Worm (Caenorhabditis elegans) whole organism, L4 larva: ENCODE data around the gene Y43B11AL.1.

Source experiments
- Y5F2A.4 ChIP-seq: fragments of 200-800 bp; sonication (Bioruptor generic); optimal IDR thresholded peaks from 2 replicates; lab custom pipeline; 2018; ENCODE audit warnings: mild to moderate bottlenecking, missing genetic modification characterization, missing compliant biosample characterization
- Y75B8A.6 ChIP-seq: fragments of 200-800 bp; sonication (Bioruptor generic); IDR thresholded peaks from 2 replicates; pipeline ENCODE4 v1.3.6; 2022; ENCODE audit warnings: missing genetic modification reagents, missing genetic modification characterization, missing compliant biosample characterization
- aha-1 ChIP-seq: fragments of 150-350 bp; peaks from one replicate; lab custom pipeline; 2014; ENCODE audit warnings: missing biosample characterization, missing genetic modification characterization
- aly-2 ChIP-seq: sonication (generic microtip); optimal IDR thresholded peaks from 2 replicates; lab custom pipeline; 2018; ENCODE audit warnings: missing biosample characterization, missing genetic modification characterization
- ceh-28 ChIP-seq: fragments of 150-350 bp; optimal IDR thresholded peaks from 2 replicates; lab custom pipeline; 2014; ENCODE audit warnings: missing biosample characterization, missing genetic modification reagents, missing genetic modification characterization
- ceh-32 ChIP-seq: sonication (generic microtip); optimal IDR thresholded peaks from 2 replicates; lab custom pipeline; 2016; ENCODE audit warnings: mild to moderate bottlenecking, missing genetic modification characterization, missing compliant biosample characterization; ENCODE audit not compliant: poor library complexity
- ceh-44 ChIP-seq: fragments of 200-800 bp; sonication (Bioruptor generic); IDR thresholded peaks from 2 replicates; pipeline ENCODE4 v1.3.6; 2022; ENCODE audit warnings: missing genetic modification reagents, missing genetic modification characterization, missing compliant biosample characterization
- cey-2 ChIP-seq: sonication (generic microtip); optimal IDR thresholded peaks from 3 replicates; lab custom pipeline; 2017; ENCODE audit warnings: missing genetic modification characterization, mild to moderate bottlenecking, missing compliant biosample characterization, antibody characterized with exemption, borderline replicate concordance; ENCODE audit not compliant: insufficient read depth
- ctbp-1 ChIP-seq: fragments of 200-800 bp; sonication (Bioruptor generic); IDR thresholded peaks from 2 replicates; pipeline ENCODE4 v1.3.6; 2022; ENCODE audit warnings: missing genetic modification reagents, missing genetic modification characterization, missing compliant biosample characterization
- daf-16 ChIP-seq, 3 experiments: sonication (generic microtip); optimal IDR thresholded peaks; 2 replicates each; lab custom pipeline; 2016 to 2017; ENCODE audit warnings: missing genetic modification characterization in 3 of 3, missing genetic modification reagents in 3 of 3, mild to moderate bottlenecking in 2 of 3, missing compliant biosample characterization in 2 of 3, missing biosample characterization in 1 of 3, moderate library complexity in 1 of 3
- dmd-6 ChIP-seq: fragments of 200-800 bp; sonication (Bioruptor generic); IDR thresholded peaks from 2 replicates; pipeline ENCODE4 v1.3.6; 2022; ENCODE audit warnings: missing genetic modification reagents, missing genetic modification characterization, missing compliant biosample characterization
- dpl-1 ChIP-seq: fragments of 150-350 bp; optimal IDR thresholded peaks from 2 replicates; lab custom pipeline; 2014; ENCODE audit warnings: missing biosample characterization, missing genetic modification reagents, missing genetic modification characterization
- duxl-1 ChIP-seq: sonication (generic microtip); optimal IDR thresholded peaks from 2 replicates; lab custom pipeline; 2016; ENCODE audit warnings: mild to moderate bottlenecking, missing genetic modification characterization, moderate library complexity, missing compliant biosample characterization; ENCODE audit not compliant: poor library complexity
- dve-1 ChIP-seq: sonication (generic microtip); optimal IDR thresholded peaks from 2 replicates; lab custom pipeline; 2017; ENCODE audit warnings: antibody characterized with exemption, mild to moderate bottlenecking, missing genetic modification characterization, missing compliant biosample characterization; ENCODE audit not compliant: insufficient read depth
- egl-43 ChIP-seq: fragments of 200-800 bp; sonication (Bioruptor generic); IDR thresholded peaks from 2 replicates; pipeline ENCODE4 v1.3.6; 2022; ENCODE audit warnings: missing genetic modification reagents, missing genetic modification characterization, missing compliant biosample characterization
- hlh-11 ChIP-seq: fragments of 200-800 bp; sonication (Bioruptor generic); optimal IDR thresholded peaks from 2 replicates; lab custom pipeline; 2018; ENCODE audit warnings: mild to moderate bottlenecking, missing genetic modification characterization, missing compliant biosample characterization
- hlh-30 ChIP-seq: sonication (generic microtip); optimal IDR thresholded peaks from 2 replicates; lab custom pipeline; 2017; ENCODE audit warnings: antibody characterized with exemption, mild to moderate bottlenecking, missing genetic modification characterization, missing compliant biosample characterization; ENCODE audit not compliant: insufficient read depth
- hmg-1.1 ChIP-seq: fragments of 200-800 bp; sonication (Bioruptor generic); IDR thresholded peaks from 2 replicates; pipeline ENCODE4 v1.3.6; 2022; ENCODE audit warnings: missing genetic modification reagents, missing genetic modification characterization, missing compliant biosample characterization
- lin-29 ChIP-seq: fragments of 200-800 bp; sonication (Bioruptor generic); IDR thresholded peaks from 2 replicates; pipeline ENCODE4 v1.3.6; 2022; ENCODE audit warnings: missing genetic modification reagents, missing genetic modification characterization, missing compliant biosample characterization
- lir-3 ChIP-seq: sonication (generic microtip); optimal IDR thresholded peaks from 2 replicates; lab custom pipeline; 2016; ENCODE audit warnings: mild to moderate bottlenecking, missing genetic modification characterization, missing compliant biosample characterization
- madf-5 ChIP-seq, 2 experiments: fragments of 200-800 bp; sonication (Bioruptor generic); IDR thresholded peaks; 2 replicates each; pipeline ENCODE4 v1.3.6; 2022; ENCODE audit warnings: missing compliant biosample characterization in 2 of 2, missing genetic modification characterization in 2 of 2
- madf-9 ChIP-seq: fragments of 200-800 bp; sonication (Bioruptor generic); conservative IDR thresholded peaks from 2 replicates; pipeline ENCODE4 v1.3.6; 2022; ENCODE audit warnings: missing genetic modification reagents, missing genetic modification characterization, missing compliant biosample characterization
- mdt-29 ChIP-seq: fragments of 200-800 bp; sonication (Bioruptor generic); IDR thresholded peaks from 2 replicates; pipeline ENCODE4 v1.3.6; 2022; ENCODE audit warnings: missing genetic modification reagents, missing genetic modification characterization, missing compliant biosample characterization
- mxl-3 ChIP-seq: fragments of 200-800 bp; sonication (Bioruptor generic); optimal IDR thresholded peaks from 2 replicates; lab custom pipeline; 2018; ENCODE audit warnings: mild to moderate bottlenecking, missing genetic modification characterization, missing compliant biosample characterization
- nhr-25 ChIP-seq: sonication (generic microtip); optimal IDR thresholded peaks from 2 replicates; lab custom pipeline; 2017; ENCODE audit warnings: missing genetic modification characterization, mild to moderate bottlenecking, missing compliant biosample characterization, antibody characterized with exemption, moderate library complexity, borderline replicate concordance; ENCODE audit not compliant: insufficient read depth
- nhr-28 ChIP-seq: fragments of 150-350 bp; optimal IDR thresholded peaks from 2 replicates; lab custom pipeline; 2014; ENCODE audit warnings: missing biosample characterization, missing genetic modification characterization
- nhr-48 ChIP-seq: sonication (generic microtip); optimal IDR thresholded peaks from 2 replicates; lab custom pipeline; 2016; ENCODE audit warnings: mild to moderate bottlenecking, missing genetic modification characterization, missing compliant biosample characterization
- nhr-77 ChIP-seq: fragments of 150-350 bp; optimal IDR thresholded peaks from 2 replicates; lab custom pipeline; 2014; ENCODE audit warnings: missing biosample characterization, missing genetic modification characterization
- pha-4 ChIP-seq, 2 experiments: fragments of 150-350 bp in 1 of 2; fragments of 200-800 bp in 1 of 2; sonication (Bioruptor generic) in 1 of 2; IDR thresholded peaks in 1 of 2; optimal IDR thresholded peaks in 1 of 2; 2 replicates each; pipeline versions ENCODE4 v1.3.6 to Lab custom; 2014 to 2022; ENCODE audit warnings: missing genetic modification characterization in 2 of 2, missing genetic modification reagents in 2 of 2, missing biosample characterization in 1 of 2, missing compliant biosample characterization in 1 of 2
- php-3 ChIP-seq: fragments of 200-800 bp; sonication (Bioruptor generic); IDR thresholded peaks from 2 replicates; pipeline ENCODE4 v1.3.6; 2022; ENCODE audit warnings: missing genetic modification reagents, missing genetic modification characterization, missing compliant biosample characterization
- spr-3 ChIP-seq: fragments of 200-800 bp; sonication (Bioruptor generic); optimal IDR thresholded peaks from 2 replicates; lab custom pipeline; 2018; ENCODE audit warnings: mild to moderate bottlenecking, missing genetic modification characterization, missing compliant biosample characterization
- unc-130 ChIP-seq: sonication (generic microtip); optimal IDR thresholded peaks from 2 replicates; lab custom pipeline; 2016; ENCODE audit warnings: missing genetic modification reagents, missing genetic modification characterization, missing compliant biosample characterization
- unc-39 ChIP-seq: sonication (generic microtip); optimal IDR thresholded peaks from 2 replicates; lab custom pipeline; 2017; ENCODE audit warnings: missing biosample characterization, missing genetic modification characterization
- unc-62 ChIP-seq, 3 experiments: fragments of 150-350 bp in 1 of 3; sonication (generic microtip); optimal IDR thresholded peaks in 2 of 3; peaks in 1 of 3; 1 replicate in 1 of 3; 2 replicates in 2 of 3; lab custom pipeline; 2014 to 2017; ENCODE audit warnings: missing biosample characterization in 3 of 3, missing genetic modification characterization in 3 of 3, missing genetic modification reagents in 3 of 3, missing genotype in 1 of 3
- zfp-3 ChIP-seq: fragments of 200-800 bp; sonication (Bioruptor generic); conservative IDR thresholded peaks from 2 replicates; pipeline ENCODE4 v1.3.6; 2022; ENCODE audit warnings: missing genetic modification reagents, missing genetic modification characterization, missing compliant biosample characterization

The Y43B11AL.1 gene

DNA sequence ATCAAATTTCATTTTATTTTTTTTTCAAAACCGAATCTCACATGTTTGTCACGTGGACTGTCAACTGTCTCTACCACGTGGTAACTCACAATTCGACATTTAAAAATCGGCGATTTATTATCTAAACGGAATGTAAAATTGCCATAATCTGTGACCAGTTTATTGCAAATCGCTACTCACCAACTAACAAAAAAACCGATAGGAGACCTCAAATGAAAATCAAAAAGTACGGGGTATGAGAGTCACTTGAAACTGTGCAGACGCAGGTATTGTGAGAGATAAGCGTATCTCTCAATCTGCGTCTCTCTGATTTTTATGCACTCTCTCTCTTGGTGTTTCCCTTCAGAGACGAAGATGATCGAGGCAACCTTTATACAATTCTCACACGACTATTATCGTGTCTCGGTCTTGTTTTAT, 17.4 kb upstream of the Y43B11AL.1 start (continued):
- TF ChIP-seq unc-130 (no peak), lir-3 (tag; lab: Kevin White, UChicago) (no peak), lin-29 (GFP tag; lab: Robert Waterston, UW) (no peak)
- TF ChIP-seq, all 104 proteins: peak for 42

DNA sequence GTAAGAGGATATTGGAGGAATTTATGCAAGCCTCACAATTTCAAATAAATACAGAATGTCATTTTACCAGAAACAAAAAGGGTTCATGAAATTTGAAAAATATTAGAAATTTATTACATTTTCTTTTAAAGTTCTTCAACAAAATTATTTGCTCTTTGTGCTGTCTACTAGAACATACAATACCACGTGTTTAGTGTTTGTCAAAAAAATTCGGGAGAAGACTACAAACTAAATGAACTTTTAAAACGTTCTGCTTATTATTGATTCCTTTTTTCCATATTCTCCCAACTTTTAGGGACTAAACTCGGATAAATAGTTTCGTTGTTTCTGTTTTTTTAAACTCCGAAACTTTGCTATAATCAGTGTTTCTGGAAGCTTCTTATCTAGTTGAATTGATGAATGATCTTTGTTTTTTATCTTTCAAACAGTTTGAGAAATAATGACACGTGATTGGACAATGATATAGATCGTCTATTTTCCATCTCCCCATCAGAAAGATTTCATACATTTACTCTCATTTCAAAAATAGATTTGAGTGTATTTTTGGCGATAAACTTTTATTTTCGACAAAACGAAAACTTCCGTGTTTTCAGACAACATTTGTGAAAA, 16.4 kb upstream of the Y43B11AL.1 start:
- no peak for TF ChIP-seq ceh-28
- TF ChIP-seq nhr-48 (tag; lab: Kevin White, UChicago): peak; percentile 15
- TF ChIP-seq nhr-25 (tag; lab: Kevin White, UChicago): no peak
- peak; percentile 66 for TF ChIP-seq hlh-11
- TF ChIP-seq daf-16 (GFP tag; optimal IDR thresholded peaks at IDR 0.05; lab: Kevin White, UChicago): no peak
- peak; percentile 71 for TF ChIP-seq daf-16 (tag; optimal IDR thresholded peaks at IDR 0.05; lab: Kevin White, UChicago)
- TF ChIP-seq egl-43 (GFP tag; lab: Robert Waterston, UW): no peak
- no peak for TF ChIP-seq madf-9 (GFP tag; lab: Robert Waterston, UW)
- no peak for TF ChIP-seq ctbp-1 (GFP tag; lab: Robert Waterston, UW)
- TF ChIP-seq zfp-3 (GFP tag; lab: Robert Waterston, UW): 0 out of 2 replicates have a peak, but pooled peaks have one; percentile 20
- peak; percentile 25 for TF ChIP-seq nhr-28 (tag; lab: Kevin White, UChicago)
- TF ChIP-seq aha-1 (tag; lab: Kevin White, UChicago): peak; percentile 54
- no peak for TF ChIP-seq cey-2 (tag; lab: Kevin White, UChicago)
- TF ChIP-seq ceh-44 (GFP tag; lab: Robert Waterston, UW): no peak
- no peak for TF ChIP-seq duxl-1 (tag; lab: Kevin White, UChicago)
- TF ChIP-seq dmd-6 (GFP tag; lab: Robert Waterston, UW): peak; percentile 49
- peak; percentile 71; the same call in 1 of the 2 replicates for TF ChIP-seq mdt-29 (GFP tag; lab: Robert Waterston, UW)
- TF ChIP-seq aly-2 (tag; lab: Kevin White, UChicago): no peak
- TF ChIP-seq hmg-1.1 (GFP tag; lab: Robert Waterston, UW): no peak
- no peak for TF ChIP-seq Y75B8A.6 (GFP tag; lab: Robert Waterston, UW)
- no peak for TF ChIP-seq lin-29 (GFP tag; lab: Robert Waterston, UW)
- peak; percentile 30 for TF ChIP-seq nhr-77
- TF ChIP-seq dpl-1: no peak
- TF ChIP-seq pha-4 (GFP tag; IDR thresholded peaks at IDR 0.05; lab: Robert Waterston, UW): no peak
- TF ChIP-seq pha-4 (tag; optimal IDR thresholded peaks at IDR 0.05; lab: Kevin White, UChicago): no peak
- peak in 1 of 2 experiments; percentile 33 for TF ChIP-seq unc-62 (GFP tag; optimal IDR thresholded peaks at IDR 0.05 in 1 of 2; lab: Kevin White, UChicago)
- no peak for TF ChIP-seq unc-62 (tag; optimal IDR thresholded peaks at IDR 0.05; lab: Kevin White, UChicago)
- no peak for TF ChIP-seq ceh-32 (tag; lab: Kevin White, UChicago)
- TF ChIP-seq hlh-30 (tag; lab: Kevin White, UChicago): peak; percentile 34
- no peak for TF ChIP-seq spr-3 (GFP tag; lab: Kevin White, UChicago)
- TF ChIP-seq Y5F2A.4 (GFP tag; lab: Kevin White, UChicago): no peak
- no peak for TF ChIP-seq mxl-3 (GFP tag; lab: Kevin White, UChicago)
- TF ChIP-seq unc-39 (tag; lab: Kevin White, UChicago): no peak
- no peak for TF ChIP-seq madf-5 (GFP tag; IDR thresholded peaks at IDR 0.05; lab: Robert Waterston, UW)
- no peak for TF ChIP-seq php-3 (GFP tag; lab: Robert Waterston, UW)
- peak; percentile 87 for TF ChIP-seq dve-1 (tag; lab: Kevin White, UChicago)
